Worm (Caenorhabditis elegans): ENCODE results near the gene F09B12.5.
A peak's percentile ranks its signal among the peaks of the same experiment; 100 is the strongest.

Gene F09B12.5

DNA sequence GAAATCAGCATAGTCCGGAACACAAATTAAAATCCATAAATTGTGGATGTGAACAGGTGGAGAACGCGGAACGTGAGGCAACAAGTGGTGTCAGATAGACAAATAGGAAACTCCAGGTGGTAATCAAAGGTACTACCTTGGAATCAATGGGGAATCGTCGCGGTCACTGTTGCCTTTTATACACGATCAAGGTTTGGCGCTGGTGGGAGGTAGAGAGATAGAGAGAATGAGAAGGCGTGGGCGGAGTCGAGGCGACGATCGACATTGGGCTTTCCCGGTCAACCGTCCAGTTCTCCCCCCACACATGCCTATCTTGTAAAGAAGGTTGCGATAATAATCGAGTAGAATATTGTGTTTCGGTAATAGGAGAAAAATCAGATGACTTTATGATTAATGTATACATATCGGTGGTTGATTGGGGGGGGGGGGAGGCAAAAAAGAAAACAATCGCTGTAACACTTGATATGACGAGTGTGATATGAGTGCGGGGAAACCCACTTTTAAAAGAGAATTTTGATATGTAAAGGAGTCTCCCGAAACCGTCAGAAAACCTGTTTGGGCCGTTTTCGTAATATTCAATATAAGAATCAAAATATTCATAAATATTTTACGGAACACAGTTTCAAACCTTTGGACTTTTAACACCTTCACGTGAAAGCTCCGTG, 6.8 kb upstream of the F09B12.5 start, which contains the start of the genes H40L08.8, H40L08.2 and H40L08.7 (continued):
- no peak for TF ChIP-seq nhr-23 (tag; optimal IDR thresholded peaks at IDR 0.05)
- TF ChIP-seq lin-13 (GFP tag; optimal IDR thresholded peaks at IDR 0.05): no peak
- TF ChIP-seq ztf-1 (GFP tag; conservative IDR thresholded peaks at IDR 0.05): no peak
- TF ChIP-seq ama-1 (optimal IDR thresholded peaks at IDR 0.05): peak; percentile 90
- no peak for TF ChIP-seq ZK546.5 (tag; optimal IDR thresholded peaks at IDR 0.05)

DNA sequence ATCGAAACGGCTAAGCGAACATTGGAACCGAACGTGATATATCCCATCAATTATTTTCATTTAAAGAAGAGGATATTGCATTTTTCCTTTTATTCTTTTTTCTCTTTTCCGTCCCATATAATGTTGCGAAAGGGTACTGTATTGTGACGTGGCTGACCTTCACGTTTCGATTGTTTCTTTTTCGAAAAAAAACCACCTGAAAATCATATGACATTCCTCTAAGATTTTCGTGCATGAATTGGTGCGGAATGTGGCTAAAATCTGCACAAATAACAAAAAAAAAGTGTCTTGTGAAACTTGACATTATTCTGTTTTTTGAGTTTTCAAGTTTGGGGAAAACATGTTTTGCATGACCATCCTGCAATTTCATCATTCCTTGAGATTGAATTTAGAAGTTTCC, 6.2 kb upstream of the F09B12.5 start:
- TF ChIP-seq sma-3 (GFP tag; optimal IDR thresholded peaks at IDR 0.05): no peak
- TF ChIP-seq fos-1 (tag; optimal IDR thresholded peaks at IDR 0.05): no peak
- TF ChIP-seq unc-39 (tag; optimal IDR thresholded peaks at IDR 0.05): no peak
- no peak for TF ChIP-seq mab-5 (tag; optimal IDR thresholded peaks at IDR 0.05)
- TF ChIP-seq ztf-1 (GFP tag; conservative IDR thresholded peaks at IDR 0.05): no peak
- TF ChIP-seq alr-1 (tag; optimal IDR thresholded peaks at IDR 0.05): no peak
- no peak for TF ChIP-seq elt-3 (tag; optimal IDR thresholded peaks at IDR 0.05)
- no peak for TF ChIP-seq C34F6.9 (tag; optimal IDR thresholded peaks at IDR 0.05)
- no peak for TF ChIP-seq unc-55 (GFP tag; optimal IDR thresholded peaks at IDR 0.05)
- no peak for TF ChIP-seq gmeb-1 (tag; optimal IDR thresholded peaks at IDR 0.05)
- no peak for TF ChIP-seq unc-62 (GFP tag; optimal IDR thresholded peaks at IDR 0.05)
- TF ChIP-seq Y55F3AM.14 (GFP tag; optimal IDR thresholded peaks at IDR 0.05): no peak
- TF ChIP-seq lsy-2 (tag; optimal IDR thresholded peaks at IDR 0.05): no peak
- TF ChIP-seq skn-1 (tag; optimal IDR thresholded peaks at IDR 0.05): no peak
- no peak for TF ChIP-seq crh-2 (tag; optimal IDR thresholded peaks at IDR 0.05)
- no peak for TF ChIP-seq peb-1 (tag; optimal IDR thresholded peaks at IDR 0.05)
- TF ChIP-seq elt-1 (tag; optimal IDR thresholded peaks at IDR 0.05): no peak
- no peak for TF ChIP-seq lin-39 (tag; optimal IDR thresholded peaks at IDR 0.05)
- no peak for TF ChIP-seq mbf-1 (tag; optimal IDR thresholded peaks at IDR 0.05)
- TF ChIP-seq blmp-1 (tag; optimal IDR thresholded peaks at IDR 0.05; ENCODE audit: insufficient read depth): no peak

DNA sequence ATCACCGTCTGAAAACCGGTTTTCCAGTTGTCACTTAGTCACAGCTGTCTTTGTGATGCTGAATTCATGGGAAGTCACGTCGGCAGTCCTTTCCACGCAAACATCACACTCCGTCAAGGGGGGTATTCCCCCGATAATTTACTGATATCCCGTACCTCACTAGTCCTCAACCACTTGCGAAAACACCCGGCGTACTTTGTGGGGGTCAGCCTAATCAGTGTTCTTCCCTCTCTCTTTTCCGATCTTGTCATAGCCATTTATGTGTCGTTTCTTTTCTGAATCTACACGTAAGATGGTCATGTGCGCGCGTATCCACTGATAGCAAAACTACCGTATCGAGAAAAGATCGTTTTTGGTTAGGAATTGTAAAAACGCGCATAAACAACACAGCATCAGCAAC, 5.1 kb upstream of the F09B12.5 start:
- no peak for TF ChIP-seq nhr-6 (tag; optimal IDR thresholded peaks at IDR 0.05)
- peak in 1 of 2 experiments; percentile 36 for TF ChIP-seq lsy-2 (tag; optimal IDR thresholded peaks at IDR 0.05)
- TF ChIP-seq nhr-77 (tag; optimal IDR thresholded peaks at IDR 0.05): no peak
- TF ChIP-seq mab-5 (tag; optimal IDR thresholded peaks at IDR 0.05): no peak
- peak; percentile 84 for TF ChIP-seq sma-9 (GFP tag; optimal IDR thresholded peaks at IDR 0.05)
- TF ChIP-seq sma-9 (tag; optimal IDR thresholded peaks at IDR 0.05): no peak
- no peak for TF ChIP-seq blmp-1 (tag; optimal IDR thresholded peaks at IDR 0.05; ENCODE audit: insufficient read depth)
- peak; percentile 80 for TF ChIP-seq nhr-25 (tag; optimal IDR thresholded peaks at IDR 0.05)
- TF ChIP-seq nhr-21 (tag; optimal IDR thresholded peaks at IDR 0.05): peak; percentile 87
- no peak for TF ChIP-seq elt-3 (tag; optimal IDR thresholded peaks at IDR 0.05)
- TF ChIP-seq mdl-1 (tag; optimal IDR thresholded peaks at IDR 0.05): no peak
- no peak for TF ChIP-seq fos-1 (tag; optimal IDR thresholded peaks at IDR 0.05)
- TF ChIP-seq sma-3 (GFP tag; optimal IDR thresholded peaks at IDR 0.05): peak; percentile 86
- peak; percentile 50 for TF ChIP-seq nhr-129 (tag; optimal IDR thresholded peaks at IDR 0.05)

DNA sequence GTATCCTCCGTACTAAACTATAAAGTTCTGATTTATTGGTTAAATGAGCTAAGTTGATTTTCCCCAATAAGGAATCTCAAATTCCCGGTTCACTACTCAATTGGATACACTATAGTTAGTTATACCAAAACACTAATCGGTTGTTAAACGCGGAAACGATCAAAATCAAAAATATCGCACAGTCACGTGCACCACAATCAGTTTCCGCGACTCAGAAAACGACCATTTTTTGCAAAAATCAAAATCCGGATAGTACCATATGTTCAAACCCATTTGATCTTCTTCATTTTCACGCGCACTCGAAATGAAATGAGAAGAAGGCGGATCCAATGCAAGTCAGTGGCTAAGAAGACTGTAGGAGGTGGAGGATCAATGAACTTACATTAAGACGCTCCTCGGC, 3.0 kb upstream of the F09B12.5 start:
- peak; percentile 13 for TF ChIP-seq nhr-129 (tag; optimal IDR thresholded peaks at IDR 0.05)
- TF ChIP-seq unc-55 (GFP tag; optimal IDR thresholded peaks at IDR 0.05): no peak
- TF ChIP-seq nhr-21 (tag; optimal IDR thresholded peaks at IDR 0.05): peak; percentile 21
- no peak for TF ChIP-seq aly-2 (tag; optimal IDR thresholded peaks at IDR 0.05)
- TF ChIP-seq sma-9 (GFP tag; optimal IDR thresholded peaks at IDR 0.05): peak; percentile 55
- TF ChIP-seq sma-9 (tag; optimal IDR thresholded peaks at IDR 0.05): no peak

DNA sequence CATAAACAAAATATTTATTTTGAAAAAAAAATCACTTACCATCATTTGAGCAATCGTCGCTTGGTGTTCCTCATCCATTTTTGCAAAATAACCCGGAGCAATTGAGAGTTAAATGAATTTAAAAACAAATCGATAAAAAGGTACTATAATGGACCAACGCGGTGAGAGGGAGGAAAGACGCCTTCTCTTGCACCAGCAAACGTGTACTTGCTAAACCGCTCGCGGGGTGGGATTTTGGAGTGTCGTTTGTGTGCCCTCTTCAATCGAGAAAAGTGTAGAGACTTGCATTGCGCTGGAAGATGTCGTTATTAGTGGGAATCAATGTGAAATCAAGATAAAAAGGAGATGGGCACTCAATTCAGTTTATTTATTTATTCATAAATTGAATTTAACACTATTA, 700 bp upstream of the F09B12.5 start, which contains the start of gene H40L08.1:
H40L08.1 (minus strand) TSS at position 292 of the 400 bp plus-strand sequence.
- TF ChIP-seq elt-3 (tag; optimal IDR thresholded peaks at IDR 0.05): no peak
- no peak for TF ChIP-seq F13H6.1 (tag; optimal IDR thresholded peaks at IDR 0.05)
- TF ChIP-seq lin-13 (GFP tag; optimal IDR thresholded peaks at IDR 0.05): peak; percentile 7
- no peak for TF ChIP-seq ceh-82 (tag; optimal IDR thresholded peaks at IDR 0.05)
- peak; percentile 2 for TF ChIP-seq fos-1 (tag; optimal IDR thresholded peaks at IDR 0.05)
- TF ChIP-seq nhr-237 (tag; optimal IDR thresholded peaks at IDR 0.05): no peak
- no peak for TF ChIP-seq nhr-77 (tag; optimal IDR thresholded peaks at IDR 0.05)
- no peak for TF ChIP-seq snpc-4 (tag; optimal IDR thresholded peaks at IDR 0.05)
- TF ChIP-seq mbf-1 (tag; optimal IDR thresholded peaks at IDR 0.05): no peak
- no peak for TF ChIP-seq elt-1 (tag; optimal IDR thresholded peaks at IDR 0.05)
- no peak for TF ChIP-seq lsy-2 (tag; optimal IDR thresholded peaks at IDR 0.05)
- no peak for TF ChIP-seq nhr-25 (tag; optimal IDR thresholded peaks at IDR 0.05)
- TF ChIP-seq skn-1 (tag; optimal IDR thresholded peaks at IDR 0.05): no peak
- TF ChIP-seq blmp-1 (tag; optimal IDR thresholded peaks at IDR 0.05; ENCODE audit: insufficient read depth): no peak
- TF ChIP-seq sma-9 (GFP tag; optimal IDR thresholded peaks at IDR 0.05): peak; percentile 1
- TF ChIP-seq sma-9 (tag; optimal IDR thresholded peaks at IDR 0.05): no peak
- TF ChIP-seq Y55F3AM.14 (GFP tag; optimal IDR thresholded peaks at IDR 0.05): no peak
- TF ChIP-seq nhr-23 (tag; optimal IDR thresholded peaks at IDR 0.05): no peak
- no peak for TF ChIP-seq alr-1 (tag; optimal IDR thresholded peaks at IDR 0.05)
- no peak for TF ChIP-seq aly-2 (tag; optimal IDR thresholded peaks at IDR 0.05)
- no peak for TF ChIP-seq nhr-12 (tag; optimal IDR thresholded peaks at IDR 0.05)
- TF ChIP-seq gmeb-1 (tag; optimal IDR thresholded peaks at IDR 0.05): no peak
- no peak for TF ChIP-seq nhr-6 (tag; optimal IDR thresholded peaks at IDR 0.05)
- TF ChIP-seq ztf-4 (tag; optimal IDR thresholded peaks at IDR 0.05): no peak
- peak; percentile 9 for TF ChIP-seq nhr-129 (tag; optimal IDR thresholded peaks at IDR 0.05)
- TF ChIP-seq unc-55 (GFP tag; optimal IDR thresholded peaks at IDR 0.05): peak; percentile 34
- no peak for TF ChIP-seq sma-3 (GFP tag; optimal IDR thresholded peaks at IDR 0.05)
- TF ChIP-seq nhr-21 (tag; optimal IDR thresholded peaks at IDR 0.05): no peak
- TF ChIP-seq egl-27 (tag; optimal IDR thresholded peaks at IDR 0.05): no peak
- TF ChIP-seq dmd-4 (tag; optimal IDR thresholded peaks at IDR 0.05): no peak
- TF ChIP-seq C34F6.9 (tag; optimal IDR thresholded peaks at IDR 0.05): peak; percentile 31

All from whole organism, L2 larva.